Fruit fly (Drosophila melanogaster): ENCODE results near the gene Cht7.

The Cht7 gene

DNA sequence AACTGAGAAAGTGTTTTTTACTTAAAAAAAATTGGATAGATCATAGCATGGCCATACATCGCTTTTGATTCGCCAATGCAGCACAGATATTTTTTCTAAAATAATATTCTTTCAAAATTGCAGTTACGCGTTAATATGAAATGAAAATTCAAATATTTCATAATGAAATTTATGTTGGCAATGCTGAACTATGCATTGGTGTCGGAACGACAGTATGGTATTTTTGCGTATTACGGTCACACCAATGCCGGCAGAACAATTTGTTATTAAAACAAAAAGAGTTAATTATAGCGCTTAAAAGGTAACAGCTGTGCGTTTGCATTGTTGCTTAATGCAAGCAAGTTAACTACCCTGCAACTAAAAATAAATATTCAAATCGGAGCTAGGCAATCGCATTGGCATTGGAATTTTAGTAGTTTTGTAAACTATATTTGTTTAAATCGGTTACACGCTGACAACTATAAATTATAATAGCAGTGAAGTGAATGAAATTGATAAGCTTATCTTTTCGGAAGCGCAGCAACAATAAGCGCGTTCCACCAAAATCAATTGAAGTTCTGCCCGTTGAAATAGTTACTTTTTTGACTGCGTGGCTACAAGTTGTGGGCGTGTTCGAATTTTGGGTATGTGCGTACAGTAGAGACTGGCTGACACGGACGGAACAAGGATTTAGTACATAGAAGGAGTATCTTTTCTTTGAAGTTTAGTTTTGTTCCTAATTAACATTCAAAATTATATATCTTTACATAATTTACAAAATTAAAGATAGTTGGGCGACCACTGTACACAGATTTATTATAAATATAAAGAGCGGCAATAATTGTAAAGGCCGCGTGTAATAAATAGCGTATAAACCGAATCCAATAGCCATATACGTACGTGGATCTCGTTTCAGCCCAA, 64.4 kb downstream of the Cht7 start, which contains the start of gene Prx4 (continued):
- TF ChIP-seq sna (GFP tag; IDR thresholded peaks at IDR 0.05; ENCODE audit: partially characterized antibody) (no peak), Xrp1 (GFP tag; IDR thresholded peaks at IDR 0.05) (peak; percentile 85), slou (GFP tag; optimal IDR thresholded peaks at IDR 0.05) (no peak), CG2889 (GFP tag; IDR thresholded peaks at IDR 0.05) (peak; percentile 63; the same call in 1 of the 3 replicates), row (GFP tag; IDR thresholded peaks at IDR 0.05) (peak; percentile 81), Eip74EF (GFP tag; optimal IDR thresholded peaks at IDR 0.05) (peak in 1 of 2 experiments; percentile 34), pzg (GFP tag; optimal IDR thresholded peaks at IDR 0.05) (peak; percentile 74), bab2 (GFP tag; optimal IDR thresholded peaks at IDR 0.05) (peak; percentile 44), CG8281 (tag; optimal IDR thresholded peaks at IDR 0.05) (peak; percentile 47), otp (GFP tag; IDR thresholded peaks at IDR 0.05) (peak; percentile 59; the same call in 1 of the 3 replicates), CG10267 (tag; optimal IDR thresholded peaks at IDR 0.05) (peak; percentile 54), HLH3B (GFP tag; IDR thresholded peaks at IDR 0.05) (peak; percentile 69), zen2 (GFP tag; IDR thresholded peaks at IDR 0.05; ENCODE audit: partially characterized antibody) (no peak), CG14860 (GFP tag; IDR thresholded peaks at IDR 0.05; ENCODE audit: partially characterized antibody) (no peak), Chrac-16 (GFP tag; optimal IDR thresholded peaks at IDR 0.05) (peak; percentile 62), chif (GFP tag; optimal IDR thresholded peaks at IDR 0.05) (peak in 1 of 2 experiments; percentile 8), klu (GFP tag; IDR thresholded peaks at IDR 0.05) (no peak), CG15601 (tag; optimal IDR thresholded peaks at IDR 0.05) (peak; percentile 62), Oaz (GFP tag; IDR thresholded peaks at IDR 0.05) (peak; percentile 40; the same call in 1 of the 2 replicates), HLH54F (GFP tag; optimal IDR thresholded peaks at IDR 0.05) (peak; percentile 33), CG17912 (GFP tag; optimal IDR thresholded peaks at IDR 0.05) (no peak), Tbp (GFP tag; optimal IDR thresholded peaks at IDR 0.05) (no peak), CHES-1-like (GFP tag; optimal IDR thresholded peaks at IDR 0.05) (no peak), CG2875 (GFP tag; optimal IDR thresholded peaks at IDR 0.05) (peak; percentile 65), CG6654 (GFP tag; optimal IDR thresholded peaks at IDR 0.05) (no peak), sd (tag; optimal IDR thresholded peaks at IDR 0.05) (peak; percentile 50), Med (GFP tag) (peak; percentile 81), NC2β (GFP tag; optimal IDR thresholded peaks at IDR 0.05) (no peak), CG34224 (GFP tag; IDR thresholded peaks at IDR 0.05; ENCODE audit: partially characterized antibody) (no peak), croc (GFP tag; conservative IDR thresholded peaks at IDR 0.05) (peak; percentile 45; the same call in 2 of the 3 replicates), abd-A (tag; optimal IDR thresholded peaks at IDR 0.05) (no peak), lola (GFP tag; optimal IDR thresholded peaks at IDR 0.05) (peak in 1 of 3 experiments; percentile 54), CG11504 (tag; optimal IDR thresholded peaks at IDR 0.05) (peak; percentile 76), CG42726 (GFP tag; IDR thresholded peaks at IDR 0.05; ENCODE audit: partially characterized antibody) (no peak), GATAe (GFP tag; conservative IDR thresholded peaks at IDR 0.05) (no peak), dm (GFP tag; optimal IDR thresholded peaks at IDR 0.05) (no peak), Six4 (GFP tag; optimal IDR thresholded peaks at IDR 0.05) (peak; percentile 66), dati (GFP tag; IDR thresholded peaks at IDR 0.05) (peak; percentile 24; the same call in 1 of the 2 replicates), BtbVII (GFP tag; optimal IDR thresholded peaks at IDR 0.05) (peak; percentile 66), br (optimal IDR thresholded peaks at IDR 0.05) (no peak), CG33213 (GFP tag; optimal IDR thresholded peaks at IDR 0.05) (no peak), Dfd (GFP tag; optimal IDR thresholded peaks at IDR 0.05) (no peak), Opbp (GFP tag; IDR thresholded peaks at IDR 0.05; ENCODE audit: partially characterized antibody) (no peak), zfh1 (GFP tag; IDR thresholded peaks at IDR 0.05) (peak; percentile 85), Stat92E (GFP tag; optimal IDR thresholded peaks at IDR 0.05) (no peak), CG3065 (GFP tag; optimal IDR thresholded peaks at IDR 0.05) (no peak), dan (GFP tag; IDR thresholded peaks at IDR 0.05) (no peak), CG15011 (GFP tag; optimal IDR thresholded peaks at IDR 0.05) (peak; percentile 48)

All from whole organism, embryonic.